Worm (Caenorhabditis elegans): ENCODE results near the gene F35A5.5.

DNA sequence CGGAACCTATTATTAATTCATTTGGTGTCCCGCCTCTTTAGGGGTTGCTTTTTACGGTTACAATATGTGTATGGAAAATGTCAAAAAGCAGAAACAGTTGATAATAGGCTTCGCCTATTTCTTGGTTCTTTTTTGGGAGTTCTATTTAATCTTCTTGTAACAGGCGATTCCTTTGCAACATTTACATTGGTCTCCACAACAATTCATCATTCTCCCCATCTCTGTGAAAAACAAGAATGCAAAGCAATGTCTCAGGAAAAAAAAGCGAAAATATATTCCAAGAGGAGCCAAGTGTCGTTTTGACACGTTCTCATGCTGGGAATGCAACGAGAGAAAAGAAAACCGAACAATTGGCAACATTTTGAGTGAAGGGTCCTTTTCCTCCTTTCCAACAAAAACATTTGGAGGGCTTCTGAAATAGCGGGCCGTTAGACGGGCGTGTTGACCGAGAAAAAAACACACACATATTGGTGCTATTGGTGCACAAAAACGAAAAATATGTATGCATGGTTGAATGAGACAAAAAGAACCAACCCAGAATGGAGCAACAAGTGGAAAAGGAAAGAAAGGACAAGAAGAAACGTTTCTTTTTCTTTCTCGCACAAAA, 33.2 kb upstream of the F35A5.5 start:
- TF ChIP-seq egl-27 (tag; optimal IDR thresholded peaks at IDR 0.05) (no peak), unc-130 (GFP tag; optimal IDR thresholded peaks at IDR 0.05) (no peak), mdl-1 (tag; optimal IDR thresholded peaks at IDR 0.05) (no peak), lir-3 (tag; optimal IDR thresholded peaks at IDR 0.05) (no peak), nhr-76 (tag; optimal IDR thresholded peaks at IDR 0.05) (no peak), zfp-3 (GFP tag; conservative IDR thresholded peaks at IDR 0.05) (no peak), nhr-48 (tag; optimal IDR thresholded peaks at IDR 0.05) (no peak), aly-2 (tag; optimal IDR thresholded peaks at IDR 0.05) (no peak), nhr-237 (tag; optimal IDR thresholded peaks at IDR 0.05) (no peak)
